Fruit fly (Drosophila melanogaster) S2 (cell line): ENCODE measurements around the gene CG17129.
A peak's percentile ranks its signal among the peaks of the same experiment; 100 is the strongest.

Experiments
- CG8478 ChIP-seq: fragments of >200 bp; optimal IDR thresholded peaks from 2 replicates; lab custom pipeline; 2018
- CTCF ChIP-seq, 2 experiments: fragments of >200 bp; optimal IDR thresholded peaks; 2 replicates each; lab custom pipeline; 2018

The CG17129 gene

DNA sequence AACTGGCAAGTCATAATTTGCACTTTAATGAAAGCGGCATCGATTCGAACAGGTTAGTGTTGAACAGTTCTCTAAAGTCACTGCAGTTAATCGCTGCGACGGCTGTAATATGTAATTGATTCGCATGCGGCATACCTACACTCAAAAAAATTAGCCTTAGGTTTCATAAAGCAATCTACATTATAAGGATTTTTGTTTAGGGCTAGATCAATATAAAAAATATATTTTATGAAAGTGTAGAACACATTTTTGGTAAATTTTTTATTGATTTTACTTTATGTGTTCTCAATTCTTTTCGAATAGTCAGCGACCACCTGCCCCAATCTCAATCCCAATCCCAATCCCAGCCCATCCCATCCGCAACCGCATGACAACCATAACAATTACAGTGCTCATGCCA lies 21.8 kb downstream of the CG17129 start:
- TF ChIP-seq CG8478 (lab: Kevin White, UChicago) (no peak), CTCF (optimal IDR thresholded peaks at IDR 0.05; lab: Kevin White, UChicago) (no peak)

DNA sequence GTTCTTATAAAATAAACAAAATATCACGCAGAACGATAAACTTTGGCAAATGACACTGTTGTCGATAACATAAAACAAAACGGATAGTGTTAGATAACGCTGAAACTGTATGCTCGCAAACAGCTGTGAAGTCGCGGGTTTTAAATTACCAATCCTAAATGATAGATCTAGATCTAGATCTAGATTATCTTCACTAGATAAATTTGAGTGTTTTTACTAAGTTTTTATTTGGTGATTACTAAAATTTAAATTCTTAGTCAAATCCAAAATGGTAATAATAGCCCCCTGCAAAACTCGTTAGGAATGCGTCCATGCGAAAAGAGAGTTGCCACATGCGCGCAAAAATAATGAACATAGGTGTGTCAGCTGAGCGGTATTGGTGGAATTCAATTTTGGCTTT lies 26.1 kb downstream of the CG17129 start, which contains the start of the genes MED30 and Rev1:
Gene MED30, minus strand, starts transcription at position 71 of the 400 bp plus-strand sequence.
Gene Rev1, plus strand, starts transcription at position 345 of the 400 bp plus-strand sequence.
- TF ChIP-seq CG8478 (lab: Kevin White, UChicago) (no peak), CTCF (optimal IDR thresholded peaks at IDR 0.05; lab: Kevin White, UChicago) (no peak)

DNA sequence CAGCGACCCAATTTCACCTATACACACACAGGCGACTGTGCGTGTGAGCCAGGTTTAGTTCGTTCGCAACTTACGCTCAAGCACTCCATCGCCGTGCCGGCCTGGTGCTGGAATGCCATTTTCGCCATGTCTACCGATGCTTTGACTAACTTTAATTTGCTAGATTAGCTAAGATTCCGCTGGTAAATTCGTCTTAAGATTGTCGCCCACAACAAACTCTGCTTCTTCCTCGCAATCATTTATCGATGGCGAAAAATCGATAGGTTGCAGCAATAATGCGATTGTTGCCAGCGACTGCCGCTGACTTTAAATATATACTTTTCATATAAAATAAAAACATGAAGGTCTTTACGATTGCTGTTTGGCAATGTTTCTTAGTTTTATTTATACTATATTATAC lies 27.5 kb downstream of the CG17129 start, which contains the start of gene CG3402:
Gene CG3402, minus strand, starts transcription at position 245 of the 400 bp plus-strand sequence.
- TF ChIP-seq CG8478 (lab: Kevin White, UChicago): no peak

DNA sequence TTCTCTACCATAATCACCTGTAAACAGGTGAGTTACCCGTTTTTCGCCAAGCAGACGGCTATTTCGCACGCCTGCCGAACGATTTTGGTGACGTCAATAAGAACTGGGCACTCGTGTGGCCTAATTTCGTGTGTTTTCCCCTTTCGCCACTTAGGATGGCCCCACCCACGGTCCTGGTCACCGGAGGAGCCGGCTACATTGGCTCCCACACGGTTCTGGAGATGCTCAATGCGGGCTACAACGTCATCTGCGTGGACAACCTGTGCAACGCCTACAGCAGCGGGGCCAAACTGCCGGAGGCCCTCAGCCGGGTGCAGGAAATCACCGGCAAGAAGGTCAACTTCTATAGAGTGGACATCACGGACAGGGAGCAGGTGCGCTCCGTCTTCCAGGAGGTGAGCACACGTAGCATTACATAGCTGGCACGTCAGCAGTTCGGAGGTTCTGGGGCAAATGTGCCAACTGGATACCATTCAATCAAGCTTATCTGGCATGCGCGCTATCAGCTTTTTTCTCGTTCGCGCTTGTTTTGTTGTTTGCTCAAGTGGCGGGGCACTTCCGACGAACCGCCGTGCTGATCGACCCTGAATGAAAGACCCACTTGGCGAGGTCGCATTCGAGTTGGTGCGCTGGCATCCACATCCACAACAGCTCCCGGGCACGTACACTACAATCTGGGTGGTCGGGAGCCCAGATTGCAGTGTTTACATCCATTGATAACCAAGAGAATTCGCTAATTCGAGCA lies 30.9 kb downstream of the CG17129 start:
- TF ChIP-seq CTCF (optimal IDR thresholded peaks at IDR 0.05; lab: Kevin White, UChicago): no peak
- TF ChIP-seq CG8478 (lab: Kevin White, UChicago): no peak

DNA sequence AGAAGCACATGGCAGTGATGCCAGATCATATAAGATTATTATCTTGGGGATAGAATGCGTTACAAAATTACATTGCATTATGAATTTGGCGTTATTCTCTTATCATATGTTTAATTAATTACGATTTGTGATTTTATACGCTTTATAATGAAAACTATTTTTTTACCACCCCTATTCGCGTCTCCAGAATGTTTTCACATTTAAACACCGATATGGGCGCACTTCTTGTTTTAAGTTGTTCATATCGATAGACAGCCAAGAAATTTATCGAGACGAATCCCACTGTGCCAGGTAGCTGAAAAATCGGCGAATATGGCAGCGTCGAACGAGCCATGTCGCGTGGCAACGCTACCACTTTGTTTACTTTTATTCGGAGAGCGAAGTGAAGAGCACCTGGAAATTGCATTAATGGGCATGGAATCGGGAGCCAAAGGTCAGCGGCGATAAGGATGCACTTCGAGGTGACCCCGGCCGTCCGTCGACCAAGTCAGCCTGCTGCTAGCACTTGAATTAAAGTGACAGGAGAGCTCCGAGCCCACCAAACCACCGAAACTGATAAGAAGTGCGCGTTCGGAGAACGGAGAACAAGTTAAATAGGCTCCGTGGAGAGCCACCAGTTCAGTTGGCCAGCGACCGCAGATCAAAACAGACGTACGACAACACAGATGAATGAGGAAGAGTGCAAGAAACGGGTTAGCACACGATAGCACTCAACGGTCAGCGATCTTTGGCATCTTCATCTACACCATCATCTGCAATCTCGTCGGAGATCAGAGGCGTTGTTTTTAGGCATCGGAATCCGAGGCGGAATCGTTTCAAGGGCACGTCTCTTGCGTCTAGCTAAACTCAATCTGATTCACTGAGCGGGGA lies 31.7 kb downstream of the CG17129 start, which contains the start of gene Gale:
Gene Gale, plus strand, starts transcription at position 401 of the 870 bp plus-strand sequence.
- TF ChIP-seq CTCF (optimal IDR thresholded peaks at IDR 0.05; lab: Kevin White, UChicago): peak; percentile 58 to 59
- TF ChIP-seq CG8478 (lab: Kevin White, UChicago): no peak

DNA sequence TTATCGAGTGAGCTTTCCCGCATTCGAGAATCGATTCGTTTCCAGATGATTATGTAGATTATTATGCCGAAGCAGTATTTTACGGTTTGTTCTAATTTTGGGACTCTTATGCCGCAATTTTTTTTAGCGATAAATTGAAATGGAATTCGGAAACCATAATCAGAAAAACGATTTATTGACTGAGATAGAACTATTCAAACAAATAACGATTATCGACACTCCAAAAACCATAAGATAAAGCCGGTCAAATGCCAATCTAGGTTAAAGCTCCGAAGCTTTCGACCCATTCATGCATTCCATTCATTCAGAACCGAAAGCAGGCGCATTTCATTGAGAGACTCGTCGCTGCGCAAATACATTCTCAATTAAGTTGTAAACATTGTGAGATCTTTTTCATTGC lies 32.6 kb downstream of the CG17129 start:
- TF ChIP-seq CTCF (optimal IDR thresholded peaks at IDR 0.05; lab: Kevin White, UChicago) (no peak), CG8478 (lab: Kevin White, UChicago) (no peak)

DNA sequence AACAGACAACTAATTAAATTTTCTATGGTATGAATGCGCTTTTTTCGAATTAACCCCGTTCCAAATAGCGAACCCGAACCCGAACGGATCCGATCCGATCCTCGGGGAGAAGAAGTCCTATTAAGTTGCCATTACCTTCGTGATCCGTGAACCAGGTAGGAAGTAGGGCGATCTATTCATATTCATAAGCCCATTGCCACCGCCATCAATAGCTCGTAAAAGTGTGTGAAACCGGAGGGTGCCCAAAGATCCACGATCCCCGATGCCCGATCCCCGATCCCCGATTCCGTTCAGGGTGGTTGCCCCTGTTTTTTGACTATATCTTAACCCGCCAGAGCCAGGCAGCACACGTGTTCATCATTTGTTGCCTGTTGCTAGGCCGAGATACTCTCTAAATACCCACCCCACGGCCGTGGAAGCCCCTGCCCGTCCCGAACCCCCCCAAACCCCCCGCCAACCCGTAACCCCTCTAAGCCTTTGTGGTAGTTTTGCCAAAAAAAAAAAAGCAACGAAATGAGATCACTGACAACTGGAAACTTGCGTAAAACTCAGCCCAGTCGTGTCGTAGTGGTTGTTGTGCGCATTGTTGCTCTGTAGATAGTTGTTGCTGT lies 34.6 kb downstream of the CG17129 start:
- no peak for TF ChIP-seq CG8478 (lab: Kevin White, UChicago)
- no peak for TF ChIP-seq CTCF (optimal IDR thresholded peaks at IDR 0.05; lab: Kevin White, UChicago)

DNA sequence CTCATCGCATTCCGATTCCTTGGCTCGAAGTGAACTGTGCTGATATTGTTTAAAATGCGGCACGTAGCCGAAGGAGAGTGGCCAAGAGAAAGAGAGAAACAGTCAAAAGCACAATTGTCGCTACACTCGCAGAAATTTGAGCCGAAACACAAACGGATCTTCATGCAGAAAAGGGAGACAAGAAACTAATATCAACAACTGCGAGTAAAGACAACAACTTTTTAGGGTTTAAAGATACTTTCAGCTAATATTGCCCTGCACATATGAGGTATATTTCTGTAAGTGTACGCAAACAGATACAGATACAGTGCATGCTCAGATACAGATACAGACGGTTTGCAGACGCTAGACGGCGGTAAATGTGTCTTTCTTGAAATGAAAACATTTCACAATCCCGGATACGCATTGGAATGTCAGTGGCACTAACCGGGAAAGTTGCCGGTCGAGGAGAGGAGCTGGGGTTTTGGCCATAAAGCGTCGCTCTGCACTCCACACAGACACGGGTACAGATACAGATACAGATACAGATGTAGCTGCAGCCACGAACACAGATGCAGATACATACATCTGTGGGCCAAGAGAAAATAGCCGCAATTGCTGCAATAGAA lies 35.9 kb downstream of the CG17129 start:
- TF ChIP-seq CG8478 (lab: Kevin White, UChicago) (no peak), CTCF (optimal IDR thresholded peaks at IDR 0.05; lab: Kevin White, UChicago) (no peak)

DNA sequence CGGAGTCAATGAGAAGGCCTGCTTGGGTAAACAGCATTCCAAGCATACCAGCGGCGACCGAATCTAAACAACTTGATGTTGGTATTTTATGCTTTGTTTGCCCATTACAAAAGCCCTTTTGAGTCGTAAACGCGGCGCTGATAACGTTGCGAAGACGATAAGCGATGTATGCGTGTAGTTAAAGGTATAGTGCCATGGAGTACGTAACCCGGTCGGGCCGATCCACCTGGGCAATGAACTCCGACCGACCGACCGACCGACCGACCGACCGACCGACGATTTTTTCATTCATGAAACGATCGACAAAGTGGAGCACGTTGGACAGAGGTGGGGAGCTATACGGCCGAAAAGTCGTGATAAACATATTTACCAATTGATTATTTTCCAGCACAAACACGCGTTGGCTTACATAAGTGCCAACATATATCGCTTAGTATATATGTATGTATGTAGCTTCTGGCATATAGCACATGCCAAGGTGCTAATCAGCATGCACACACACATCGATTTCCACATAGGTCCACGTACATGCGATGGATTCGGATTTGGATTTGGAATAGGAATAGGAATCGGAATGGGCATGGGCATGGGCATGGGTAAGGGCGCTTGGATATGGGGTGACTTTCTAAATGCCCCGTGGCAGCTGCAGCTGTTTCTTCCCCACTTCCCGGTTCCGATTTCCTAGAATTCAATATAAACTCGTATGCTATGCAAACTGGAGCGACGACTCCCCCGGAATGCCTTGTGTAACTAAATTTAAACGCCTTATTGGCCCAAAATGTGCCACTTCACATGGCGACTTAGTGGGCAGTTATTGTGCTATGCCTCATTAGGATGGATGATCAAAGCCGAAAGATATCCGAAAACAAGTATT lies 37.0 kb downstream of the CG17129 start:
- no peak for TF ChIP-seq CTCF (optimal IDR thresholded peaks at IDR 0.05; lab: Kevin White, UChicago)
- no peak for TF ChIP-seq CG8478 (lab: Kevin White, UChicago)

DNA sequence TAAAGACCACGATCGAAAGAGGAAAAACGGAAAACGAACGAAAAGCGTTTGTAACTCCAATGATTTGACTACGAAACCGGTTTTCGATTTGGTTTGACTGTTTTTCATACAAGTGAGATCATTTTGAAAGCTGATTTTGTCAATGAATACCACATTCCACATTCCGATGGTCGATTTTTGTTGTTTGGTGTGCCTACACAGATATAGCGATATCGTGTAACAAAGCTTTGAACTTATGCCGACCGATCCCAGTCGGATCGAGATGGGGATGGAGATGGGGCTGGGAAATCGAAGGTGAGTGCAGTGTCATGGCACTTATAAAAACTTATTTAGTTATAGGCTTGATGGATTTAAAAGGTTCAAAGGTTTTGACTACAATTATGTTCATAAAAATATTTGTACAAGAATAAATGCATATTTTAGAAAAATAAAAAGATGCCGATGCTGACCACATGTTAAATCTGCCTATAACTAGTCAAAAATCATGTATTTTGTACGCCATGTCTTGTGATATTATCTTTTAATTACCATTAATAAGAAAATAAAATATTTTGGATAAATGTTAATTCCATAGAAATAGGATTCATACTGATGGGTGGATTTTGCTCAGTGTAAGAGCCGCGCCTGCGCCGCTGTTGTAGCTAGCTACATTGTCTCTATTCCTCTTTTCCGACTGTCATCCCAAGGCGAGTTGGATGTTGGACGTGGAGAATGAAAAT lies 37.8 kb downstream of the CG17129 start:
- no peak for TF ChIP-seq CTCF (optimal IDR thresholded peaks at IDR 0.05; lab: Kevin White, UChicago)
- TF ChIP-seq CG8478 (lab: Kevin White, UChicago): no peak

DNA sequence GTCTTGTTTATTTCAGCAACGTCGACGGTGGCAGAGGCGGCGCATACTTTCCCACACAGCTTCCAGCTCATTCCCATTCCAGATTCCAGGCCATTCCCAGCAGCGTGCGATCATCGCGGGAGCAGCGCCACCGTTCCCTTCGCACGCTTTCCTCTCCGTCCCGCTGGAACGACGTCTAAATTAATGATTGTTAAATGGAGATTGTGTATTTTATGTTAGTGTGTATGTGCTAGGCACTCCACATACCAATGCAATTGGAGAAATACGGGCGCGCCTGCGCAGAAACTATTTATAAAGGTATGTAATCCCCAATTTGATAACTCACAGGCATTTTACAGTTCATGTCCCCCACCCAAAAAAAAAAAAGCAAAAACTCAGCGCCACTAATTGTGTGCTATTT lies 38.7 kb downstream of the CG17129 start:
- TF ChIP-seq CG8478 (lab: Kevin White, UChicago) (no peak), CTCF (optimal IDR thresholded peaks at IDR 0.05; lab: Kevin White, UChicago) (no peak)

DNA sequence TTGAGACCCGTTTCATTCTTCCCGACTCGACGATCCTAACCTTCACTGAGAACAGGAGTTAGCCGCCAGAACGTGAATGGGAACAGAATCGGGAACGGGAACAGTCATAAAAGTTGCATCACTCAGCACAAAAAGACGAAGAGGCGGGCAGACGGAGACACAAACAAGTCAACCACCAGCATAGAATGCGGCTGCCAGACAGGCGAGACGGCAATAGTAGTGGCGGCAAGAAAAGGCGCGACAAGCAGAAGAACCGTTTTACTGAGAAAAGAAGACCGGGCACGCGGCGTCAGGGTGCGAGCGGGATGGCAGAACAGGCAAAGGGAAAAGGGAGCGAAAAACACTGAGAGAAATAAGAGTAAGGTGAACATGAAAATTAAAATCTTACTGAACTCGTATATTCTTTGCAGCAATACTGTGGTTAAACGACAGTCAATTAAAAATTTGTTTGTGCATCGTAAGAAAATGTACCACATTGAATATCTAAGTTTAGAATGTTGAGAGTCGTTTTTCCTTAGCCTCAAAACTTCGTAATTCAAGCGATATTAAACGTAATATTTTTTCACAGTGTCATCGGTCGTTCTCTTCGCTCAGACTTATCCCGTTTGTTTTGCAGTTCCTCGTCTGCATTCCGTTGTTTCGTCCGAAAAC lies 39.7 kb downstream of the CG17129 start:
- TF ChIP-seq CG8478 (lab: Kevin White, UChicago) (no peak), CTCF (optimal IDR thresholded peaks at IDR 0.05; lab: Kevin White, UChicago) (peak in 1 of 2 experiments; percentile 0)
